Worm (Caenorhabditis elegans) whole organism, early embryonic: ENCODE results near the gene W06H8.6.

Experiments used
- hmg-4 ChIP-seq: fragments of 200-800 bp; sonication (Bioruptor generic); optimal IDR thresholded peaks from 2 replicates; lab custom pipeline; 2018; ENCODE audit warnings: mild to moderate bottlenecking, missing genetic modification characterization, missing compliant biosample characterization
- sea-1 ChIP-seq: fragments of 200-800 bp; sonication (Bioruptor generic); conservative IDR thresholded peaks from 2 replicates; pipeline ENCODE4 v1.3.6; 2022; ENCODE audit warnings: missing genetic modification characterization, missing compliant biosample characterization

ce11 chrV:6213216-6213735 is 13.5 kb downstream of the W06H8.6 start:
- TF ChIP-seq hmg-4 (GFP tag; lab: Kevin White, UChicago) (no peak), sea-1 (GFP tag; lab: Robert Waterston, UW) (no peak)
